Fruit fly (Drosophila melanogaster): Measurements from ENCODE around the gene btn.
A peak's percentile ranks its signal among the peaks of the same experiment; 100 is the strongest.

btn gene

dm6 chr3R:22626842-22627392 is 40.5 kb upstream of the btn start:
- TF ChIP-seq CG8159 (tag; optimal IDR thresholded peaks at IDR 0.05): peak; percentile 79
- peak; percentile 93 for TF ChIP-seq CG13204 (GFP tag; optimal IDR thresholded peaks at IDR 0.05)
- TF ChIP-seq CG14655 (GFP tag; optimal IDR thresholded peaks at IDR 0.05): peak; percentile 89
- peak; percentile 85 for TF ChIP-seq Pif1A (GFP tag; optimal IDR thresholded peaks at IDR 0.05)
- TF ChIP-seq D1 (tag; optimal IDR thresholded peaks at IDR 0.05): peak; percentile 66
- peak; percentile 87 for TF ChIP-seq CG32121 (GFP tag; IDR thresholded peaks at IDR 0.05)
- peak; percentile 97 for TF ChIP-seq EcR (GFP tag; optimal IDR thresholded peaks at IDR 0.05)
- TF ChIP-seq CG15710 (tag; optimal IDR thresholded peaks at IDR 0.05): peak; percentile 80
- TF ChIP-seq CG8301 (tag; optimal IDR thresholded peaks at IDR 0.05): peak; percentile 86
- peak; percentile 81 for TF ChIP-seq Pif1B (GFP tag; optimal IDR thresholded peaks at IDR 0.05)
- TF ChIP-seq CG34367 (tag; optimal IDR thresholded peaks at IDR 0.05): peak; percentile 92
- TF ChIP-seq fd96Ca (GFP tag; IDR thresholded peaks at IDR 0.05): peak; percentile 90
- peak; percentile 98 for TF ChIP-seq CG12605 (GFP tag; IDR thresholded peaks at IDR 0.05)
- peak; percentile 74 for TF ChIP-seq CG17806 (tag; optimal IDR thresholded peaks at IDR 0.05)
- peak; percentile 99 for TF ChIP-seq gl (tag; optimal IDR thresholded peaks at IDR 0.05)
- peak; percentile 33 for TF ChIP-seq Snoo (tag; optimal IDR thresholded peaks at IDR 0.05)
- TF ChIP-seq CG9948 (tag; optimal IDR thresholded peaks at IDR 0.05): peak; percentile 76
- TF ChIP-seq CG4496 (GFP tag; IDR thresholded peaks at IDR 0.05): peak; percentile 94
- TF ChIP-seq rn (GFP tag; IDR thresholded peaks at IDR 0.05): peak; percentile 64; the same call in 1 of the 2 replicates
- TF ChIP-seq CG10348 (GFP tag; IDR thresholded peaks at IDR 0.05): no peak
- TF ChIP-seq Ets98B (GFP tag; IDR thresholded peaks at IDR 0.05): peak; percentile 93

- TF ChIP-seq CG4496 (GFP tag; IDR thresholded peaks at IDR 0.05) (peak; percentile 5; the same call in 1 of the 3 replicates), CG10348 (GFP tag; IDR thresholded peaks at IDR 0.05) (no peak), CG12605 (GFP tag; IDR thresholded peaks at IDR 0.05) (no peak)
Measured at dm6 chr3R:22626334-22626688, 39.9 kb upstream of the btn start.

dm6 chr3R:22625514-22626333 is 39.3 kb upstream of the btn start:
- TF ChIP-seq Pif1A (GFP tag; optimal IDR thresholded peaks at IDR 0.05) (peak; percentile 18), CG17806 (tag; optimal IDR thresholded peaks at IDR 0.05) (peak; percentile 35), CG8159 (tag; optimal IDR thresholded peaks at IDR 0.05) (peak; percentile 64), Ets98B (GFP tag; IDR thresholded peaks at IDR 0.05) (no peak), Snoo (tag; optimal IDR thresholded peaks at IDR 0.05) (peak; percentile 57), CG32121 (GFP tag; IDR thresholded peaks at IDR 0.05) (no peak), fd96Ca (GFP tag; IDR thresholded peaks at IDR 0.05) (no peak), Pif1B (GFP tag; optimal IDR thresholded peaks at IDR 0.05) (peak; percentile 52), CG15710 (tag; optimal IDR thresholded peaks at IDR 0.05) (peak; percentile 40), D1 (tag; optimal IDR thresholded peaks at IDR 0.05) (peak; percentile 16), CG14655 (GFP tag; optimal IDR thresholded peaks at IDR 0.05) (peak; percentile 54), CG9948 (tag; optimal IDR thresholded peaks at IDR 0.05) (peak; percentile 42), CG8301 (tag; optimal IDR thresholded peaks at IDR 0.05) (peak; percentile 42)

dm6 chr3R:22624737-22625136 is 38.3 kb upstream of the btn start:
- peak; percentile 82 for TF ChIP-seq CG34367 (tag; optimal IDR thresholded peaks at IDR 0.05)
- peak; percentile 81 for TF ChIP-seq Snoo (tag; optimal IDR thresholded peaks at IDR 0.05)
- peak; percentile 87 for TF ChIP-seq CG15710 (tag; optimal IDR thresholded peaks at IDR 0.05)
- TF ChIP-seq CG8159 (tag; optimal IDR thresholded peaks at IDR 0.05): peak; percentile 89
- TF ChIP-seq CG32121 (GFP tag; IDR thresholded peaks at IDR 0.05): peak; percentile 96
- peak; percentile 96 for TF ChIP-seq CG4496 (GFP tag; IDR thresholded peaks at IDR 0.05)
- peak; percentile 91 for TF ChIP-seq CG17806 (tag; optimal IDR thresholded peaks at IDR 0.05)
- TF ChIP-seq fd96Ca (GFP tag; IDR thresholded peaks at IDR 0.05): peak; percentile 93
- peak; percentile 70 for TF ChIP-seq gl (tag; optimal IDR thresholded peaks at IDR 0.05)
- no peak for TF ChIP-seq CG14655 (GFP tag; optimal IDR thresholded peaks at IDR 0.05)
- peak; percentile 92 for TF ChIP-seq Pif1B (GFP tag; optimal IDR thresholded peaks at IDR 0.05)
- peak; percentile 79 for TF ChIP-seq EcR (GFP tag; optimal IDR thresholded peaks at IDR 0.05)
- no peak for TF ChIP-seq Pif1A (GFP tag; optimal IDR thresholded peaks at IDR 0.05)
- TF ChIP-seq CG8301 (tag; optimal IDR thresholded peaks at IDR 0.05): peak; percentile 90
- no peak for TF ChIP-seq CG13204 (GFP tag; optimal IDR thresholded peaks at IDR 0.05)
- TF ChIP-seq CG12605 (GFP tag; IDR thresholded peaks at IDR 0.05): peak; percentile 93
- peak; percentile 73 for TF ChIP-seq CG10348 (GFP tag; IDR thresholded peaks at IDR 0.05)
- TF ChIP-seq Ets98B (GFP tag; IDR thresholded peaks at IDR 0.05): peak; percentile 96
- peak; percentile 84 for TF ChIP-seq rn (GFP tag; IDR thresholded peaks at IDR 0.05)
- TF ChIP-seq CG9948 (tag; optimal IDR thresholded peaks at IDR 0.05): peak; percentile 84
- no peak for TF ChIP-seq D1 (tag; optimal IDR thresholded peaks at IDR 0.05)

- no peak for TF ChIP-seq CG8159 (tag; optimal IDR thresholded peaks at IDR 0.05)
- no peak for TF ChIP-seq CG8301 (tag; optimal IDR thresholded peaks at IDR 0.05)
- no peak for TF ChIP-seq Pif1A (GFP tag; optimal IDR thresholded peaks at IDR 0.05)
- no peak for TF ChIP-seq CG13204 (GFP tag; optimal IDR thresholded peaks at IDR 0.05)
- TF ChIP-seq CG10348 (GFP tag; IDR thresholded peaks at IDR 0.05): no peak
- TF ChIP-seq gl (tag; optimal IDR thresholded peaks at IDR 0.05): no peak
- no peak for TF ChIP-seq Pif1B (GFP tag; optimal IDR thresholded peaks at IDR 0.05)
- no peak for TF ChIP-seq CG32121 (GFP tag; IDR thresholded peaks at IDR 0.05)
Measured at dm6 chr3R:22618280-22618679, 31.9 kb upstream of the btn start, which contains the start of gene mRpL45. TSS of gene mRpL45 (plus strand) at chr3R:22618492.

Data from whole organism, pupa.